Fruit fly (Drosophila melanogaster) whole organism, embryonic: Measurements from ENCODE around the gene IntS10.

Source experiments
- Abd-B ChIP-seq: fragments of 200-800 bp; sonication (Bioruptor generic); optimal IDR thresholded peaks from 2 replicates; lab custom pipeline; 2018; ENCODE audit warnings: missing biosample characterization, mild to moderate bottlenecking, missing genetic modification characterization, moderate library complexity
- Atf3 ChIP-seq: fragments of 200-800 bp; sonication (Bioruptor generic); optimal IDR thresholded peaks from 3 replicates; lab custom pipeline; 2016; ENCODE audit warnings: missing biosample characterization, missing genetic modification characterization
- B-H2 ChIP-seq: fragments of 200-800 bp; sonication (Bioruptor generic); optimal IDR thresholded peaks from 2 replicates; lab custom pipeline; 2018; ENCODE audit warnings: missing biosample characterization, mild to moderate bottlenecking, missing genetic modification characterization
- BEAF-32 ChIP-seq: fragments of 200-800 bp; sonication (Bioruptor generic); optimal IDR thresholded peaks from 3 replicates; lab custom pipeline; 2017; ENCODE audit warnings: missing biosample characterization, missing genetic modification characterization, mild to moderate bottlenecking, moderate library complexity, missing genetic modification reagents
- CG10267 ChIP-seq: fragments of 200-800 bp; sonication (Bioruptor generic); optimal IDR thresholded peaks from 2 replicates; lab custom pipeline; 2018; ENCODE audit warnings: missing biosample characterization, mild to moderate bottlenecking, missing genetic modification characterization, moderate library complexity
- CG11504 ChIP-seq: fragments of 200-800 bp; sonication (Bioruptor generic); optimal IDR thresholded peaks from 3 replicates; lab custom pipeline; 2019; ENCODE audit warnings: missing biosample characterization, mild to moderate bottlenecking, missing genetic modification characterization, moderate library complexity
- CG12299 ChIP-seq: fragments of 200-800 bp; sonication (Bioruptor generic); optimal IDR thresholded peaks from 2 replicates; lab custom pipeline; 2018; ENCODE audit warnings: missing biosample characterization, mild to moderate bottlenecking, missing genetic modification characterization
- CG14965 ChIP-seq: fragments of 200-800 bp; sonication (Bioruptor generic); optimal IDR thresholded peaks from 2 replicates; lab custom pipeline; 2016; ENCODE audit warnings: missing biosample characterization, missing genetic modification characterization, borderline replicate concordance
- CG15073 ChIP-seq: fragments of 200-800 bp; sonication (Bioruptor generic); optimal IDR thresholded peaks from 2 replicates; lab custom pipeline; 2016; ENCODE audit warnings: missing biosample characterization, missing genetic modification characterization
- CG17385 ChIP-seq: fragments of 200-800 bp; sonication (Bioruptor generic); optimal IDR thresholded peaks from 3 replicates; lab custom pipeline; 2018; ENCODE audit warnings: missing biosample characterization, mild to moderate bottlenecking, missing genetic modification characterization
- CG18619 ChIP-seq: fragments of 200-800 bp; sonication (Bioruptor generic); optimal IDR thresholded peaks from 3 replicates; lab custom pipeline; 2017; ENCODE audit warnings: missing biosample characterization, mild to moderate bottlenecking, missing genetic modification characterization
- CG2202 ChIP-seq: fragments of 200-800 bp; sonication (Bioruptor generic); optimal IDR thresholded peaks from 2 replicates; lab custom pipeline; 2018; ENCODE audit warnings: missing biosample characterization, mild to moderate bottlenecking, missing genetic modification characterization
- CG2875 ChIP-seq: fragments of 200-800 bp; sonication (Bioruptor generic); optimal IDR thresholded peaks from 2 replicates; lab custom pipeline; 2017; ENCODE audit warnings: missing biosample characterization, mild to moderate bottlenecking, missing genetic modification characterization, missing genetic modification reagents
- CG30431 ChIP-seq: fragments of 200-800 bp; sonication (Bioruptor generic); optimal IDR thresholded peaks from 2 replicates; lab custom pipeline; 2017; ENCODE audit warnings: missing biosample characterization, missing genetic modification characterization
- CG3163 ChIP-seq: fragments of 200-800 bp; sonication (Bioruptor generic); optimal IDR thresholded peaks from 3 replicates; lab custom pipeline; 2016; ENCODE audit warnings: missing biosample characterization, missing genetic modification characterization
- CG32767 ChIP-seq: fragments of 200-800 bp; sonication (Bioruptor generic); IDR thresholded peaks from 2 replicates; pipeline ENCODE4 v1.3.6; 2022; ENCODE audit warnings: missing biosample characterization, missing genetic modification characterization
- CG43689 ChIP-seq: fragments of 200-800 bp; sonication (Bioruptor generic); IDR thresholded peaks from 2 replicates; pipeline ENCODE4 v1.3.6; 2022; ENCODE audit warnings: missing biosample characterization, missing genetic modification characterization
- CG6272 ChIP-seq: fragments of 200-800 bp; sonication (Bioruptor generic); IDR thresholded peaks from 2 replicates; pipeline ENCODE4 v1.3.6; 2022; ENCODE audit warnings: missing biosample characterization, missing genetic modification characterization
- CG8290 ChIP-seq, 3 experiments: fragments of 200-800 bp; sonication (Bioruptor generic); optimal IDR thresholded peaks; 2 replicates each; lab custom pipeline; 2016 to 2019; ENCODE audit warnings: missing biosample characterization in 3 of 3, missing genetic modification characterization in 3 of 3, mild to moderate bottlenecking in 2 of 3, moderate library complexity in 1 of 3
- CG8478 ChIP-seq: fragments of >200 bp; optimal IDR thresholded peaks from 2 replicates; lab custom pipeline; 2018
- CTCF ChIP-seq: fragments of 200-800 bp; sonication (Bioruptor generic); optimal IDR thresholded peaks from 2 replicates; lab custom pipeline; 2017; ENCODE audit warnings: missing biosample characterization, mild to moderate bottlenecking, missing genetic modification characterization, moderate library complexity
- CkIIα-i1 ChIP-seq: fragments of 200-800 bp; sonication (Bioruptor generic); IDR thresholded peaks from 2 replicates; pipeline ENCODE4 v1.3.6; 2022; ENCODE audit warnings: missing biosample characterization, missing genetic modification characterization
- D ChIP-seq, 2 experiments: fragments of 200-800 bp in 1 of 2; fragments of >200 bp in 1 of 2; sonication (Bioruptor generic) in 1 of 2; optimal IDR thresholded peaks; 2 replicates in 1 of 2; 3 replicates in 1 of 2; lab custom pipeline; 2017; ENCODE audit warnings: mild to moderate bottlenecking in 1 of 2, missing biosample characterization in 1 of 2, missing genetic modification characterization in 1 of 2, missing genetic modification reagents in 1 of 2
- Deaf1 ChIP-seq: fragments of 200-800 bp; optimal IDR thresholded peaks from 3 replicates; lab custom pipeline; 2019; ENCODE audit warnings: missing biosample characterization, mild to moderate bottlenecking, missing genetic modification characterization, moderate library complexity
- Ets65A ChIP-seq: fragments of 200-800 bp; sonication (Bioruptor generic); peaks from one replicate; lab custom pipeline; 2016; ENCODE audit warnings: missing biosample characterization, missing genetic modification characterization
- H15 ChIP-seq: fragments of 200-800 bp; sonication (Bioruptor generic); IDR thresholded peaks from 3 replicates; pipeline ENCODE4 v1.3.6; 2022; ENCODE audit warnings: missing biosample characterization, missing genetic modification characterization
- Hr39 ChIP-seq: fragments of >200 bp; optimal IDR thresholded peaks from 2 replicates; lab custom pipeline; 2017
- Lhr ChIP-seq: fragments of 200-800 bp; sonication (Bioruptor generic); optimal IDR thresholded peaks from 3 replicates; lab custom pipeline; 2017; ENCODE audit warnings: mild to moderate bottlenecking, missing biosample characterization, missing genetic modification reagents, missing genetic modification characterization
- MBD-R2 ChIP-seq: fragments of 200-800 bp; sonication (Bioruptor generic); IDR thresholded peaks from 2 replicates; pipeline ENCODE4 v1.3.6; 2022; ENCODE audit warnings: missing biosample characterization, missing genetic modification characterization
- NC2α ChIP-seq: fragments of 200-800 bp; sonication (Bioruptor generic); optimal IDR thresholded peaks from 2 replicates; lab custom pipeline; 2016; ENCODE audit warnings: missing biosample characterization, missing genetic modification characterization
- Stat92E ChIP-seq, 3 experiments: fragments of >200 bp in 2 of 3; fragments of 200-800 bp in 1 of 3; sonication (Bioruptor generic) in 1 of 3; optimal IDR thresholded peaks; 2 replicates each; lab custom pipeline; 2017 to 2019; ENCODE audit warnings: missing biosample characterization in 3 of 3, missing genetic modification characterization in 3 of 3, mild to moderate bottlenecking in 1 of 3, moderate library complexity in 1 of 3
- Xrp1 ChIP-seq: fragments of 200-800 bp; sonication (Bioruptor generic); IDR thresholded peaks from 2 replicates; pipeline ENCODE4 v1.3.6; 2022; ENCODE audit warnings: missing biosample characterization, missing genetic modification characterization
- ase ChIP-seq: fragments of 200-800 bp; sonication (Bioruptor generic); IDR thresholded peaks from 3 replicates; pipeline ENCODE4 v1.3.6; 2022; ENCODE audit warnings: missing biosample characterization, missing genetic modification characterization
- az2 ChIP-seq: fragments of 200-800 bp; sonication (Bioruptor generic); optimal IDR thresholded peaks from 3 replicates; lab custom pipeline; 2016; ENCODE audit warnings: missing biosample characterization, missing genetic modification characterization
- chn ChIP-seq: fragments of 200-800 bp; sonication (Bioruptor generic); optimal IDR thresholded peaks from 2 replicates; lab custom pipeline; 2016; ENCODE audit warnings: missing biosample characterization, missing genetic modification characterization
- crc ChIP-seq: fragments of 200-800 bp; sonication (Bioruptor generic); optimal IDR thresholded peaks from 2 replicates; lab custom pipeline; 2016; ENCODE audit warnings: missing biosample characterization, missing genetic modification characterization
- crp ChIP-seq, 2 experiments: fragments of 200-800 bp; sonication (Bioruptor generic); optimal IDR thresholded peaks; 2 replicates in 1 of 2; 3 replicates in 1 of 2; lab custom pipeline; 2017; ENCODE audit warnings: missing biosample characterization in 2 of 2, missing genetic modification characterization in 2 of 2, mild to moderate bottlenecking in 1 of 2, moderate library complexity in 1 of 2
- cwo ChIP-seq: fragments of 200-800 bp; sonication (Bioruptor generic); optimal IDR thresholded peaks from 3 replicates; lab custom pipeline; 2017; ENCODE audit warnings: missing biosample characterization, missing genetic modification characterization, mild to moderate bottlenecking, moderate library complexity, missing genetic modification reagents
- dysf ChIP-seq: fragments of 200-800 bp; sonication (Bioruptor generic); IDR thresholded peaks from 3 replicates; pipeline ENCODE4 v1.3.6; 2022; ENCODE audit warnings: missing biosample characterization, missing genetic modification characterization
- esg ChIP-seq: fragments of 200-800 bp; sonication (Bioruptor generic); conservative IDR thresholded peaks from 2 replicates; pipeline ENCODE4 v1.3.6; 2022; ENCODE audit warnings: missing biosample characterization, missing genetic modification characterization
- her ChIP-seq: fragments of 200-800 bp; sonication (Bioruptor generic); optimal IDR thresholded peaks from 2 replicates; lab custom pipeline; 2016; ENCODE audit warnings: missing biosample characterization, missing genetic modification characterization
- lola ChIP-seq, 3 experiments: fragments of >200 bp in 2 of 3; fragments of 200-800 bp in 1 of 3; sonication (Bioruptor generic) in 1 of 3; optimal IDR thresholded peaks; 2 replicates each; lab custom pipeline; 2017 to 2019; ENCODE audit warnings: missing biosample characterization in 3 of 3, missing genetic modification characterization in 3 of 3, mild to moderate bottlenecking in 1 of 3, moderate library complexity in 1 of 3
- rib ChIP-seq: fragments of 200-800 bp; sonication (Bioruptor generic); IDR thresholded peaks from 2 replicates; pipeline ENCODE4 v1.3.6; 2022; ENCODE audit warnings: missing biosample characterization, missing genetic modification characterization
- ro ChIP-seq: fragments of 200-800 bp; sonication (Bioruptor generic); IDR thresholded peaks from 2 replicates; pipeline ENCODE4 v1.3.6; 2022; ENCODE audit warnings: missing biosample characterization, missing genetic modification characterization
- sc ChIP-seq, 3 experiments: fragments of >200 bp in 2 of 3; fragments of 200-800 bp in 1 of 3; sonication (Bioruptor generic) in 1 of 3; optimal IDR thresholded peaks; 2 replicates in 2 of 3; 3 replicates in 1 of 3; lab custom pipeline; 2017; ENCODE audit warnings: mild to moderate bottlenecking in 1 of 3, missing biosample characterization in 1 of 3, missing genetic modification characterization in 1 of 3, missing genetic modification reagents in 1 of 3
- unpg ChIP-seq: fragments of 200-800 bp; sonication (Bioruptor generic); optimal IDR thresholded peaks from 3 replicates; lab custom pipeline; 2018; ENCODE audit warnings: missing biosample characterization, mild to moderate bottlenecking, missing genetic modification characterization, moderate library complexity
- yki ChIP-seq: fragments of >200 bp; optimal IDR thresholded peaks from 3 replicates; lab custom pipeline; 2018
- zen ChIP-seq: fragments of 200-800 bp; sonication (Bioruptor generic); optimal IDR thresholded peaks from 3 replicates; lab custom pipeline; 2018; ENCODE audit warnings: missing biosample characterization, mild to moderate bottlenecking, missing genetic modification characterization, moderate library complexity

The IntS10 gene

dm6 chr3L:3814010-3814833 is 7.7 kb downstream of the IntS10 start, which contains the start of gene Scsalpha1 (continued):
- no peak for TF ChIP-seq CkIIα-i1 (GFP tag; lab: Robert Waterston, UW)
- TF ChIP-seq Deaf1 (tag; lab: Kevin White, UChicago) = peak; percentile 20
- no peak for TF ChIP-seq NC2α (GFP tag; lab: Kevin White, UChicago)
- no peak for TF ChIP-seq CG30431 (GFP tag; lab: Kevin White, UChicago)
- TF ChIP-seq D (optimal IDR thresholded peaks at IDR 0.05; lab: Kevin White, UChicago) = no peak
- no peak for TF ChIP-seq D (GFP tag; optimal IDR thresholded peaks at IDR 0.05; lab: Kevin White, UChicago)
- peak; percentile 21 for TF ChIP-seq cwo
- TF ChIP-seq CG17385 (GFP tag; lab: Kevin White, UChicago) = peak; percentile 46
- no peak for TF ChIP-seq ro (GFP tag; lab: Robert Waterston, UW)
- TF ChIP-seq crc (GFP tag; lab: Kevin White, UChicago) = no peak
- TF ChIP-seq CTCF (GFP tag; lab: Kevin White, UChicago) = no peak
- peak; percentile 6 to 82 for TF ChIP-seq crp (GFP tag; optimal IDR thresholded peaks at IDR 0.05; lab: Kevin White, UChicago)
- TF ChIP-seq CG10267 (tag; lab: Kevin White, UChicago) = peak; percentile 67
- no peak for TF ChIP-seq CG8478 (lab: Kevin White, UChicago)
- TF ChIP-seq Ets65A = no peak
- no peak for TF ChIP-seq H15 (GFP tag; lab: Robert Waterston, UW)
- TF ChIP-seq Hr39 (lab: Kevin White, UChicago) = no peak
- TF ChIP-seq CG18619 = peak; percentile 3
- TF ChIP-seq dysf = peak; percentile 54; the same call in 2 of the 3 replicates
- no peak for TF ChIP-seq CG15073 (GFP tag; lab: Kevin White, UChicago)
- TF ChIP-seq az2 = peak; percentile 8
- peak; percentile 8 for TF ChIP-seq CG8290 (GFP tag; optimal IDR thresholded peaks at IDR 0.05; lab: Kevin White, UChicago)
- peak in 1 of 2 experiments; percentile 71 for TF ChIP-seq CG8290 (tag; optimal IDR thresholded peaks at IDR 0.05; lab: Kevin White, UChicago)
- TF ChIP-seq CG2202 (tag; lab: Kevin White, UChicago) = no peak
- TF ChIP-seq her = no peak
- no peak for TF ChIP-seq yki
- no peak for TF ChIP-seq Abd-B (GFP tag; lab: Kevin White, UChicago)
- TF ChIP-seq CG2875 (GFP tag; lab: Kevin White, UChicago) = no peak
- TF ChIP-seq CG12299 (tag; lab: Kevin White, UChicago) = no peak
- peak; percentile 61 for TF ChIP-seq CG32767 (GFP tag; lab: Robert Waterston, UW)
- TF ChIP-seq CG6272 = peak; percentile 65
- TF ChIP-seq Lhr = peak; percentile 45
- TF ChIP-seq zen = peak; percentile 91
- TF ChIP-seq lola (GFP tag; optimal IDR thresholded peaks at IDR 0.05; lab: Kevin White, UChicago) = no peak
- no peak for TF ChIP-seq CG43689 (GFP tag; lab: Robert Waterston, UW)
- TF ChIP-seq MBD-R2 (GFP tag; lab: Robert Waterston, UW) = peak; percentile 71; the same call in 1 of the 2 replicates
- TF ChIP-seq rib (GFP tag; lab: Robert Waterston, UW) = no peak; the same call in 1 of the 2 replicates
- TF ChIP-seq sc (optimal IDR thresholded peaks at IDR 0.05; lab: Kevin White, UChicago) = no peak
- TF ChIP-seq sc (GFP tag; optimal IDR thresholded peaks at IDR 0.05; lab: Kevin White, UChicago) = no peak
- peak; percentile 12 for TF ChIP-seq CG3163 (GFP tag; lab: Kevin White, UChicago)
- TF ChIP-seq CG14965 (GFP tag; lab: Kevin White, UChicago) = no peak
- peak; percentile 98 for TF ChIP-seq BEAF-32 (GFP tag; lab: Kevin White, UChicago)
- no peak for TF ChIP-seq Atf3
- TF ChIP-seq ase = peak; percentile 56; the same call in 1 of the 3 replicates
- peak; percentile 54; the same call in 1 of the 2 replicates for TF ChIP-seq Xrp1 (GFP tag; lab: Robert Waterston, UW)
- TF ChIP-seq Stat92E (GFP tag; optimal IDR thresholded peaks at IDR 0.05; lab: Kevin White, UChicago) = peak in 1 of 3 experiments; percentile 58
- no peak for TF ChIP-seq CG11504
- TF ChIP-seq chn (GFP tag; lab: Kevin White, UChicago) = peak; percentile 20
- no peak for TF ChIP-seq B-H2 (GFP tag; lab: Kevin White, UChicago)
- TF ChIP-seq esg (GFP tag; lab: Robert Waterston, UW) = 0 out of 2 replicates have a peak, but pooled peaks have one; percentile 10
- no peak for TF ChIP-seq unpg (GFP tag; lab: Kevin White, UChicago)
